Fruit fly (Drosophila melanogaster): Measurements from ENCODE around the gene Gnmt.
"Not testable (repeated sequence)": the region's sequence is repeated elsewhere in the genome, so short reads cannot be mapped to it uniquely, and the experiment has no call there.

The Gnmt gene

DNA sequence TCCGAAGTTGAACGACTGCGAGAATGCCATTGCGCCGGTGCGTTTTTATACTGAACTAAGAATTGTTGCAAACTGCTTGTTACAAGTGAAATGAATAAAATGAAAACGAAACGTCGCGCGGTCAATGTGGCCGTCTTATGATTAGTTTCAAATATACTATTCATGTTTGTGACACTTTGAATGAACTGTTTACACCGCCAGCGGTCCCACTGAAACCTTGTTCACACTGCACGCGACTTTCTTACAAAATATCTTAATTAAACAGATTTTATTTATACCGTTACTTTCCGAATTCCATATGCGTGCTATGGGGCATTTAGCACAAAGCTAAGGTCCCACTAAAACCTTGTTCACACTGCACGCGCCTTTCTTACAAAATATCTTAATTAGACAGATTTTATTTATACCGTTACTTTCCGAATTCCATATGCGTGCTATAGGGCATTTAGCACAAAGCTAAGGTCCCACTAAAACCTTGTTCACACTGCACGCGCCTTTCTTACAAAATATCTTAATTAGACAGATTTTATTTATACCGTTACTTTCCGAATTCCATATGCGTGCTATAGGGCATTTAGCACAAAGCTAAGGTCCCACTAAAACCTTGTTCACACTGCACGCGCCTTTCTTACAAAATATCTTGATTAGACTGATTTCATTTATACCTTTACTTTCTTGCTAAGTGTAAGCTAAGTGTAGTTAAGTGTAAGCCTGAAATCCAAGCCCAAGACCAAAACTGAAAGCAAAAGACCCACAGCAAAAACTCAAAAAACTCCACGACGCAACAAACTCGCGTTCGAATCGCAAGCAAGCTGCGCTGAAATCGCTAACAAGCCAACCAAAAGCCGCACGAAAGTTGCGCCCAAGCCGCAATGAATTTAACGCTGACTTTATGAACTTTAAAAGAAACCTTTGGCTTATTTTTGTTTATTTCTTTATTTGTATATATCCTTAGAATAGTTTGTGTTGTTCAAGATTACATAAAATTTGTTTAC lies 38.1 kb downstream of the Gnmt start, which contains the start of gene PolQ:
PolQ (minus strand) TSS at position 122 of the 995 bp plus-strand sequence.
- not testable (repeated sequence) for TF ChIP-seq CG17801 (GFP tag; optimal IDR thresholded peaks at IDR 0.05; ENCODE audit: partially characterized antibody)

DNA sequence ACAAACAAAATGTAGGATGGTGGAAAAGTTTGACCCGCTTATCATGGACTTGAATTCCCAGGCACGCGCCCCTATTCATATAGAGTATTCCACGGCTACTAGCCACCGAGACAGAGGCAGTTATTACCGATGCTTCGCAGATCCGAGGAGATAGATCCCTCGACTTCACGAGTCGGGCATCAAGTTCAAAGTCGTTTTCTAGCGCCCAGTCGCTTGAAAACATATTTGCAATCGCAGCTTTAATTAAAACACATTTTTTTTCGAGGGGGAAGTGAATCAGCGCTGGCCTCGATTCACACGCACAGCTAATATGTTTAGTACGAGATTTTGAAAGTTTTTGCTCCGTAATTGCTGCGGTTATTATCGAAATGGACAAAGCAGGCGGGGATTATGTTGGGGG lies 40.8 kb downstream of the Gnmt start:
- TF ChIP-seq CG17801 (GFP tag; optimal IDR thresholded peaks at IDR 0.05; ENCODE audit: partially characterized antibody) = no peak

DNA sequence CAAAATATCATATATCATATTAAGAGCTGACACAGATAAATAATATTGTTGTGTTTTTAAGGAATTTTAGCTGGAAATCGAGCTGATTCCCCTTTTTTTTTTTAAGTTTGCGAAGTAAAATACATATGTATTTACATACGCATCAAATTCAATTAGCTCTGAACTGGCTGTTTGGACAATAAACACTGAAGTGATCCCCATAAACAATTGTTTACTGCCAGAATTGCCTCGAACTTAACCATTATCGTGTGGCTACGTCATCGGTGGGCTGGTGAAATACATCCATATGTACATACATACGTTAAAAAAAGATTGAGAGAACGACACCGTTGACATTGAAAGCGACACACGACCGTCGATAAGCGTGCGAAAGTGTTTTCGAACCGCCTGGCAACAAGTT lies 41.8 kb downstream of the Gnmt start:
- TF ChIP-seq CG17801 (GFP tag; optimal IDR thresholded peaks at IDR 0.05; ENCODE audit: partially characterized antibody) = peak; percentile 5

- no peak for TF ChIP-seq CG17801 (GFP tag; optimal IDR thresholded peaks at IDR 0.05; ENCODE audit: partially characterized antibody)
Measured at dm6 chr3R:12716894-12717293, 42.5 kb downstream of the Gnmt start.

DNA sequence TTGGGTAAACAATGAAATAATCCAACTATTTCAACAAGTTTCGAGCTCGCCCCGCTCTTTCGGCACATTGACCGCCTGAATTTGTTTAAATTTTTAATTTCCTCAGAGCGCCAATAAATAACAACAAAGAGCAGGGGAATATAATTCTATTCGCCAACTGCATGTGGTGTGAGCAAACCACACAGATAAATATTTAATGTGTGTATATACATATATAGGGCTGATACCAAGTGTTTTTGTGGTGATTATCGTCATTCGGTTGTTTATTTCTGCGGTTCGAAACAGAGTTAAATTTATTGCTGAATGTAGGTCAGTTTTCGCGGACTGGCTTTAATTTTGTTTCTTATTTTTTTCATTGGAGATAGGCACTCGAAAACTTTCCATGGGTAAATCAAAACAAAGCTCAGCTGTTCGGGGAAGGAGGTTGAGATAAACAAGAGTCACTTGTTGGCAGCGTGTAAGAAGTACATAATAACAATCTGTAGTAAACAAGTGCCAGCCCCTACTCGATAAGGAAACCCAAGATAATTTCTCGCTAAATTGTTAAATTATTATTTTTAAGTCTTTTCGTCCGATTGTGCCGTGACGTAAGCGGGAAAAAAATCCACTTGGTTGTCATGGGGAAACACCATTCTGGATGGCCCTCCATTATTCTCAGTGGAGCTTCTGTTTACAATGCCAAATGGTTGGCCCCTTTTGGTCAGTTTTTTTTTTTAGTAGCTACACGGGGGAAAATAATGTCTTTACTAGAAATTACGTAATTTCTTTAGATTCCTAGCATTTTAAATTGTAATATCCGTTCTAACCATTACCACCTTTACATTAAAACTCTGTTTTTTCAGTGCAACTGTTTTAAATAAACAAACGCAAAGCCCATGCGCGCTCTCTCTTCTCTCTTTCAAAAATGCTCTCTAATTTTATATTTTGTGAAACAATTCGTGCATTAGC lies 43.5 kb downstream of the Gnmt start:
- peak; percentile 30 for TF ChIP-seq CG17801 (GFP tag; optimal IDR thresholded peaks at IDR 0.05; ENCODE audit: partially characterized antibody)

- TF ChIP-seq CG17801 (GFP tag; optimal IDR thresholded peaks at IDR 0.05; ENCODE audit: partially characterized antibody) = no peak
Measured at dm6 chr3R:12718536-12719033, 44.2 kb downstream of the Gnmt start.

DNA sequence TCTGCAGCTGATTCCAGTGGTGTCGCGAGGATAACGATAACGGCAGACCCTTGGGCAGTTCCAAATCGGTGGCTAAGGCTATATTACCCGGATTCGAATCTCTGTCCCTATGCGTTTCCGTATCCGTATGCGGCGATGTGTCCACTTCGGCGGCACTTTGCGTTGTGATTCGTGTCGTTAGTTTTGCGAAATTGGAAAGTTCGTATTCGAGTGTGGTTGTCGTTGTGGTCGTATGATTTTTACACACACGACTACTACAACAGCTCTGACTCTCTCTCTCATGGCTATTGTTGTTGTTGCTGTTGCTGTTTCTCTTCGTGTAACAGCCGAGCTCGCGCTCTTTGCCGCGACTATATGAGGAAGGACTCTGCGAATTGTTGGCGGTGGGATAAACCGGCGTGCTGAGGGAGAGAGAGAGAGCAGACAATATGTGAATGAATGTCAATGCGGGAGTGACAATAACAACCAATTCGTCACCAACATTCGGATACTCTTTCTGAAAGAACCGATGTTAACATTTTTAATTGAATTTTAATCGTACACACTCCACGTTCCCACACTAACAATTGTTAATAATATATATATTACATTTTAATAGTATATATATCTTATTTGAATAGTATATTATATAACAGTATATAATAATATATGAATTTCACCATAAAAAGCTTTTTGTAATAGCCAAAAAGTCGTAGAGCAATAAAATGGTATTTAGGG lies 45.4 kb downstream of the Gnmt start:
- TF ChIP-seq CG17801 (GFP tag; optimal IDR thresholded peaks at IDR 0.05; ENCODE audit: partially characterized antibody) = peak; percentile 68

DNA sequence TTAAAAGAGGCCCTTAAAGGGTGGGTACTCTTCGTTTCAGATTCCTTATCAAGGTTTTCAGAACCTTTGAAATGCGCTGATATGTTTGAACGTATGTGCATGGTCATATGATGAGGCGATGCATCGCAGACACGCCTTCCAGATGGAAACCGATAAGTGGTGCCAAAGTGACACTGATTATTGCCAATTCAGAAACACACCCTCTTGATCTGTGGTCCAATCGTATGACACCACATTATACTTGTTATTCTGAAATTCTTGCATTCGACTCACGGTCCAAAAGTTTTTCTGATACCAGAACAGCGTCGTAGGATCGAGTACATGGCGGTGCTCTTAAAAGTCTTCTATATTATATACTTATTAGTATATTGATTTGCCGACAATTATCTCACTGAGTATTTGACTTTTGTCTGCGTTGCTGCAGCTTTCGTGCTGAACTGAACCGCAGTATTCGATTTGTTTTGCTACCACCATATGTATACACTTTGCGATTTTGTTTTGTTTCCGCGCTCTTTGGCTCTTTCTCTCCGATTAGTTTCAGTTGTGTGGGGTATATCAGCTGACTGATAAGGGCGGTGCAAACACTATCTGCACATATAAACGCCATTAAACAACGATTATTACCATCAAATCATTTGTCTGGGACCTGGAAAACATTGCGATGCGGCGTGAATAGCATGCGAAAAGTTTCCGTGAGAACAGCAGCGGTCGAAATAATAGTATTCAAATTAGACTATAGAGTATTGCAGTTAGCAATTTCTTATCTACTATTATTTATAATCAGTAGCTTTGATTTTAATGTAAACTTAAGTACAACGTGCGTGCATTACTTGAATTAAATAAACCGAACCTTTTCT lies 46.2 kb downstream of the Gnmt start:
- TF ChIP-seq CG17801 (GFP tag; optimal IDR thresholded peaks at IDR 0.05; ENCODE audit: partially characterized antibody) = no peak

- peak; percentile 75 for TF ChIP-seq CG17801 (GFP tag; optimal IDR thresholded peaks at IDR 0.05; ENCODE audit: partially characterized antibody)
Measured at dm6 chr3R:12722392-12722914, 48.0 kb downstream of the Gnmt start, which contains the start of gene Men. Gene Men, minus strand, starts transcription at chr3R:12722442.

DNA sequence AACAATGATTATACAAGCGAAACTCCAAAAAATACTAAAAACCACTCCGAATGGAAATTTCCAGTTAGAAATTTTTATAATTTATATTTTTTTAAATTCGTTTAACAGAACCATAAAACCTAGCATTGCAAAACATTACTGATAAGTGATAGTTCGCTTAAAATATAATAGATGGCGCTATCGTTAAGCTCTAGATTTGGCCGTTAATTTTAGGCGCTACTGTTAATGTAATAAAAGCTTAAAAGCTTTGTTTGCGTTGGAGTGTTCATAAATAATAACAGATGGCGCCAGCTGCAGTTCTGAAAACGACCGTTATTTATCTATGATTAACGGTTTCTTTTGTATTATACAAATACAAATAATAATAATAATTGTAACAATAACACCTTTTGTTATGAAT lies 49.4 kb downstream of the Gnmt start:
- TF ChIP-seq CG17801 (GFP tag; optimal IDR thresholded peaks at IDR 0.05; ENCODE audit: partially characterized antibody) = peak; percentile 10
